Fruit fly (Drosophila melanogaster): ENCODE data around the gene zetaCOP.

dm6 chr3L:16651127-16651526 is 22.2 kb downstream of the zetaCOP start:
- TF ChIP-seq ttk (optimal IDR thresholded peaks at IDR 0.05) (no peak), h (optimal IDR thresholded peaks at IDR 0.05) (no peak), Sin3A (optimal IDR thresholded peaks at IDR 0.05) (no peak), psq (optimal IDR thresholded peaks at IDR 0.05) (no peak), insv (optimal IDR thresholded peaks at IDR 0.05) (no peak), Myc (optimal IDR thresholded peaks at IDR 0.05) (no peak)

Measured in Kc167 (cell line).